Worm (Caenorhabditis elegans) whole organism, dauer: ENCODE data around the gene F29B9.5.

Experiments used
- unc-62 ChIP-seq: sonication (generic microtip); optimal IDR thresholded peaks from 2 replicates; lab custom pipeline; 2017; ENCODE audit warnings: missing biosample characterization, missing genetic modification reagents, missing genetic modification characterization

F29B9.5 gene

ce11 chrIV:4683149-4683548 lies 30.9 kb downstream of the F29B9.5 start:
- TF ChIP-seq unc-62 (GFP tag; lab: Kevin White, UChicago) = no peak

- no peak for TF ChIP-seq unc-62 (GFP tag; lab: Kevin White, UChicago)
Measured at ce11 chrIV:4686291-4686830, 34.1 kb downstream of the F29B9.5 start.

ce11 chrIV:4686898-4687297 lies 34.7 kb downstream of the F29B9.5 start:
- no peak for TF ChIP-seq unc-62 (GFP tag; lab: Kevin White, UChicago)

ce11 chrIV:4688221-4688620 lies 36.0 kb downstream of the F29B9.5 start, which contains the start of gene bus-4:
TSS of gene bus-4 (plus strand) at chrIV:4688269.
- no peak for TF ChIP-seq unc-62 (GFP tag; lab: Kevin White, UChicago)

- no peak for TF ChIP-seq unc-62 (GFP tag; lab: Kevin White, UChicago)
Measured at ce11 chrIV:4692463-4692862, 40.2 kb downstream of the F29B9.5 start, which contains the start of gene spe-51. TSS of gene spe-51 (plus strand) at chrIV:4692763.
